Worm (Caenorhabditis elegans) whole organism, late embryonic: ENCODE results near the gene C44B12.9.

Experiments used
- C08G9.2 ChIP-seq: sonication (generic microtip); optimal IDR thresholded peaks from 2 replicates; lab custom pipeline; 2016; ENCODE audit warnings: mild to moderate bottlenecking, missing genetic modification characterization, moderate library complexity, missing compliant biosample characterization
- F13H6.1 ChIP-seq: sonication (generic microtip); optimal IDR thresholded peaks from 2 replicates; lab custom pipeline; 2016; ENCODE audit warnings: missing genetic modification characterization, missing compliant biosample characterization
- K09A11.1 ChIP-seq: sonication (generic microtip); optimal IDR thresholded peaks from 2 replicates; lab custom pipeline; 2017; ENCODE audit warnings: antibody characterized with exemption, mild to moderate bottlenecking, missing genetic modification characterization, missing compliant biosample characterization; ENCODE audit not compliant: insufficient read depth
- Y22D7AL.16 ChIP-seq: sonication (generic microtip); optimal IDR thresholded peaks from 2 replicates; lab custom pipeline; 2016; ENCODE audit warnings: missing genetic modification characterization, missing compliant biosample characterization
- ahr-1 ChIP-seq: sonication (generic microtip); optimal IDR thresholded peaks from 2 replicates; lab custom pipeline; 2016; ENCODE audit warnings: missing genetic modification characterization, missing compliant biosample characterization
- ama-1 ChIP-seq: fragments of 150-350 bp; optimal IDR thresholded peaks from 2 replicates; lab custom pipeline; 2014
- ceh-18 ChIP-seq: sonication (generic microtip); optimal IDR thresholded peaks from 2 replicates; lab custom pipeline; 2016; ENCODE audit warnings: missing genetic modification characterization, missing compliant biosample characterization
- ceh-19 ChIP-seq: fragments of 200-800 bp; sonication (Bioruptor generic); optimal IDR thresholded peaks from 2 replicates; lab custom pipeline; 2018; ENCODE audit warnings: mild to moderate bottlenecking, missing genetic modification characterization, missing compliant biosample characterization
- ceh-2 ChIP-seq: sonication (generic microtip); optimal IDR thresholded peaks from 2 replicates; lab custom pipeline; 2016; ENCODE audit warnings: missing genotype, missing genetic modification characterization, missing compliant biosample characterization
- ceh-22 ChIP-seq: sonication (generic microtip); optimal IDR thresholded peaks from 2 replicates; lab custom pipeline; 2017; ENCODE audit warnings: missing biosample characterization, missing genetic modification characterization
- ceh-24 ChIP-seq: sonication (generic microtip); optimal IDR thresholded peaks from 2 replicates; lab custom pipeline; 2016; ENCODE audit warnings: mild to moderate bottlenecking, missing genetic modification characterization, missing compliant biosample characterization
- ceh-31 ChIP-seq: sonication (generic microtip); optimal IDR thresholded peaks from 2 replicates; lab custom pipeline; 2016; ENCODE audit warnings: missing genetic modification characterization, missing compliant biosample characterization
- ceh-45 ChIP-seq: fragments of 200-800 bp; sonication (Bioruptor generic); IDR thresholded peaks from 2 replicates; pipeline ENCODE4 v1.3.6; 2022; ENCODE audit warnings: missing genetic modification reagents, missing genetic modification characterization, missing compliant biosample characterization
- ceh-48 ChIP-seq: sonication (generic microtip); optimal IDR thresholded peaks from 2 replicates; lab custom pipeline; 2016; ENCODE audit warnings: missing genetic modification characterization, inconsistent platforms, missing compliant biosample characterization
- ceh-6 ChIP-seq: fragments of 200-800 bp; sonication (Bioruptor generic); optimal IDR thresholded peaks from 2 replicates; lab custom pipeline; 2018; ENCODE audit warnings: mild to moderate bottlenecking, missing genetic modification characterization, missing compliant biosample characterization
- fax-1 ChIP-seq: sonication (generic microtip); optimal IDR thresholded peaks from 2 replicates; lab custom pipeline; 2016; ENCODE audit warnings: missing genotype, missing genetic modification characterization, missing compliant biosample characterization
- fkh-10 ChIP-seq: fragments of 150-350 bp; optimal IDR thresholded peaks from 2 replicates; lab custom pipeline; 2014; ENCODE audit warnings: missing biosample characterization, missing genetic modification reagents, missing genetic modification characterization
- fkh-6 ChIP-seq: sonication (generic microtip); optimal IDR thresholded peaks from 2 replicates; lab custom pipeline; 2016; ENCODE audit warnings: missing genetic modification characterization, missing compliant biosample characterization
- gmeb-2 ChIP-seq: sonication (generic microtip); optimal IDR thresholded peaks from 2 replicates; lab custom pipeline; 2016; ENCODE audit warnings: missing genetic modification characterization, inconsistent platforms, missing compliant biosample characterization
- hlh-13 ChIP-seq: fragments of 200-800 bp; sonication (Bioruptor generic); optimal IDR thresholded peaks from 2 replicates; lab custom pipeline; 2018; ENCODE audit warnings: mild to moderate bottlenecking, missing genetic modification characterization, missing compliant biosample characterization
- hlh-30 ChIP-seq: sonication (generic microtip); optimal IDR thresholded peaks from 2 replicates; lab custom pipeline; 2017; ENCODE audit warnings: antibody characterized with exemption, missing genetic modification characterization, missing compliant biosample characterization; ENCODE audit not compliant: insufficient read depth
- hlh-6 ChIP-seq: sonication (generic microtip); optimal IDR thresholded peaks from 2 replicates; lab custom pipeline; 2016; ENCODE audit warnings: missing genotype, missing genetic modification characterization, missing compliant biosample characterization
- hlh-8 ChIP-seq: sonication (generic microtip); optimal IDR thresholded peaks from 2 replicates; lab custom pipeline; 2016; ENCODE audit warnings: missing genotype, missing genetic modification characterization, missing compliant biosample characterization
- madf-2 ChIP-seq: sonication (generic microtip); optimal IDR thresholded peaks from 2 replicates; lab custom pipeline; 2017; ENCODE audit warnings: missing genetic modification characterization, missing compliant biosample characterization
- nfya-1 ChIP-seq: sonication (generic microtip); optimal IDR thresholded peaks from 2 replicates; lab custom pipeline; 2017; ENCODE audit warnings: missing genetic modification characterization, mild to moderate bottlenecking, missing compliant biosample characterization, antibody characterized with exemption, moderate library complexity
- nhr-11 ChIP-seq: fragments of 150-350 bp; optimal IDR thresholded peaks from 2 replicates; lab custom pipeline; 2014; ENCODE audit warnings: missing biosample characterization, missing genetic modification characterization
- npax-4 ChIP-seq: sonication (generic microtip); optimal IDR thresholded peaks from 2 replicates; lab custom pipeline; 2016; ENCODE audit warnings: missing genetic modification characterization, missing compliant biosample characterization
- odd-2 ChIP-seq: sonication (generic microtip); optimal IDR thresholded peaks from 2 replicates; lab custom pipeline; 2017; ENCODE audit warnings: antibody characterized with exemption, mild to moderate bottlenecking, missing genetic modification characterization, missing compliant biosample characterization
- pros-1 ChIP-seq: fragments of 150-350 bp; optimal IDR thresholded peaks from 2 replicates; lab custom pipeline; 2014; ENCODE audit warnings: missing biosample characterization, missing genetic modification reagents, missing genetic modification characterization
- ref-2 ChIP-seq: sonication (generic microtip); optimal IDR thresholded peaks from 2 replicates; lab custom pipeline; 2016; ENCODE audit warnings: missing genetic modification characterization, missing compliant biosample characterization
- rnt-1 ChIP-seq: sonication (generic microtip); optimal IDR thresholded peaks from 2 replicates; lab custom pipeline; 2016; ENCODE audit warnings: missing genetic modification characterization, missing compliant biosample characterization
- sox-2 ChIP-seq: fragments of 200-800 bp; sonication (Bioruptor generic); IDR thresholded peaks from 2 replicates; pipeline ENCODE4 v1.3.6; 2022; ENCODE audit warnings: missing genetic modification reagents, missing genetic modification characterization, missing compliant biosample characterization
- tbx-2 ChIP-seq: sonication (generic microtip); optimal IDR thresholded peaks from 2 replicates; lab custom pipeline; 2016; ENCODE audit warnings: missing genetic modification characterization, missing compliant biosample characterization
- tbx-7 ChIP-seq: sonication (generic microtip); optimal IDR thresholded peaks from 2 replicates; lab custom pipeline; 2016; ENCODE audit warnings: missing genotype, missing genetic modification characterization, missing compliant biosample characterization
- ttx-3 ChIP-seq: sonication (generic microtip); optimal IDR thresholded peaks from 2 replicates; lab custom pipeline; 2016; ENCODE audit warnings: missing genetic modification reagents, missing genetic modification characterization, missing compliant biosample characterization
- unc-3 ChIP-seq, 2 experiments: fragments of 200-800 bp in 1 of 2; sonication (Bioruptor generic) in 1 of 2; sonication (generic microtip) in 1 of 2; conservative IDR thresholded peaks in 1 of 2; optimal IDR thresholded peaks in 1 of 2; 2 replicates each; pipeline versions ENCODE4 v1.3.6 to Lab custom; 2016 to 2022; ENCODE audit warnings: missing compliant biosample characterization in 2 of 2, missing genetic modification characterization in 2 of 2, missing genetic modification reagents in 1 of 2

Gene C44B12.9

DNA sequence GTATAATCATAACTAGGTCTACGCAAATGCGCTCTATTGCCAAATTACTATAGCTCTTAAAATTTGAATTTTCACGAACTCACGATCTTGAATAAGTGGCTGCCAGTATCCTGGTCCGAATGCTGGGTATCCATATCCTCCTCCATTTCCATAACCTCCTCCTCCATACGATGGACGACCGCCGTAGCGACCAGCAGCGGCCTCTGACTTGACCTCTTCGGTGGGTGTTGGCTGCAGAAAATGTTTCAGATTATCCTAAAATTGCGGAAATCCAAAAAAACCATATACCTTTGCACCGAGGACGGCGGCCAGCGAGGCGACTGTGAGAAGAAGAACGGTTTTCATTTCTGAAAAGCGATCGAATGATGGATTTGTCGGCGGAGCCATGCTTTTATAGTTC is 20.3 kb upstream of the C44B12.9 start, which contains the start of gene perm-4:
perm-4 (minus strand) TSS at position 367 of the 400 bp plus-strand sequence.
- TF ChIP-seq unc-3 (GFP tag; conservative IDR thresholded peaks at IDR 0.05; lab: Robert Waterston, UW) (no peak), unc-3 (tag; optimal IDR thresholded peaks at IDR 0.05; lab: Kevin White, UChicago) (no peak), C08G9.2 (no peak), rnt-1 (tag; lab: Kevin White, UChicago) (no peak), ceh-24 (tag; lab: Kevin White, UChicago) (no peak), ceh-31 (tag; lab: Kevin White, UChicago) (no peak), ceh-2 (tag; lab: Kevin White, UChicago) (no peak), hlh-8 (tag; lab: Kevin White, UChicago) (no peak), tbx-7 (tag; lab: Kevin White, UChicago) (no peak), ref-2 (tag; lab: Kevin White, UChicago) (no peak), fkh-6 (no peak), Y22D7AL.16 (no peak), madf-2 (no peak), ceh-45 (GFP tag; lab: Robert Waterston, UW) (no peak), hlh-13 (GFP tag; lab: Kevin White, UChicago) (no peak), ceh-19 (no peak), ahr-1 (tag; lab: Kevin White, UChicago) (no peak), nhr-11 (no peak), nfya-1 (tag; lab: Kevin White, UChicago) (no peak), K09A11.1 (no peak), odd-2 (no peak)
- TF ChIP-seq, all 69 proteins: peak for 0

DNA sequence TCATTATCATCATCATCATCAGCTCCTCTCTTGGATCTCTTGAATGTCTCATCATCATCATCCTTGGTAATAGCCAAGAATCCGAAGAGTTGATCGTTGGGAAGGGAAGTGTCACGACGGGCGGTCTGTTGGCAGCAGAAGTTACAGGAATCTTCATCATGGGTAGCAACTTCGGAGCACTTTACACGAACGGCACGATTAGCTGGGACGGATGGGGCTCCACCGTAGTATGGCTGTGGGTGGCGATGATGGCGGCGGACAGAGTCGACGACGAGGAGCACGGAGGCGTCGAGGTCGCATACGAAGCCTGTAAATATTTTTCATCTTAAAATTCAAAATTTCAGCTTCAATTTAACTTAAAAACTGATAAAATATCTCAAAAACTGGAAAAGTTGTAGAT is 18.9 kb upstream of the C44B12.9 start:
- TF ChIP-seq ceh-18 (tag; lab: Kevin White, UChicago) (no peak), ama-1 (lab: Kevin White, UChicago) (no peak), ceh-19 (no peak), rnt-1 (tag; lab: Kevin White, UChicago) (no peak)
- TF ChIP-seq, all 69 proteins: peak for 0

DNA sequence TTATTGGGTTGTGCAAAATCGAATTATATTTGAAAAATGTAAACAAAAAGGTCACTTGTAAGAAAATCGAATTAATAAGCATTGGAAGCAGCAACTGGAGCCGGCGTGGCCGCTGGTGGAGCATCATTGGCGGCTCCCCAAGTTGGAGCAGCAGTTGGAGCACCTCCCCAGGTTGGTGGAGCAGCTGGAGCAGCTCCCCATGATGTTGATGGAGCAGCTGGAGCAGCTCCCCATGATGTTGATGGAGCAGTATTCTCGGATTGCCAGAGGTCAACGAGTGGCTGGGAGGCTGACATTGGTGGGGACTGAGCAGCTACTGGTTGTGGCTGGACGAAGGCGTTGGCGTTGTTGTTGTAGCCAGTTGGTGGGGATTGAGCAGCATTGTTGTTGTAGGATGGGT is 17.1 kb upstream of the C44B12.9 start:
- TF ChIP-seq ama-1 (lab: Kevin White, UChicago) (no peak), ceh-18 (tag; lab: Kevin White, UChicago) (no peak), ceh-2 (tag; lab: Kevin White, UChicago) (no peak), hlh-30 (tag; lab: Kevin White, UChicago) (no peak), hlh-13 (GFP tag; lab: Kevin White, UChicago) (no peak), ceh-6 (GFP tag; lab: Kevin White, UChicago) (no peak)

DNA sequence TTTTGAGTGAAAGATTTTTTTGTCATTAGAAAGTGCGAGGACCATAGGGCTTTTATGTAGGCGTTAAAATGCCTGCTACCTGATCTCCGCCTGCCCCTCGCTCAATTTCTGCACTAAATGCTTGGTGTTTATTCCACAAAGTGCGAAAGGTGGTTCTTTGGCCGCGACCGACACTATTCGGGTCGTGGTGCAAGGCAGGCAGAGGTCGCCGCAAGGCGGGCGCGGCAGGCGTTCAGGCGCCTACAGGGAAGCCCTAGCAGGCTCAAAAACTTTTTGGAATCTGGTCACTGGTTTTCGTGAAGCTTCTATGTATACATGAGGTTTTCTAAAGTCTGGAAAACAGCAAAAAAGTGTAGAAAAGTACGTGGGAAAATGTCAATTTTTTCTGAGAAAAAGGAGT is 16.4 kb upstream of the C44B12.9 start:
- TF ChIP-seq ceh-48 (tag; lab: Kevin White, UChicago) (no peak), gmeb-2 (tag; lab: Kevin White, UChicago) (no peak), hlh-6 (tag; lab: Kevin White, UChicago) (no peak), tbx-2 (tag; lab: Kevin White, UChicago) (no peak), ceh-2 (tag; lab: Kevin White, UChicago) (no peak), ceh-22 (tag; lab: Kevin White, UChicago) (no peak), pros-1 (no peak), sox-2 (GFP tag; lab: Robert Waterston, UW) (no peak), ahr-1 (tag; lab: Kevin White, UChicago) (no peak), ceh-45 (GFP tag; lab: Robert Waterston, UW) (no peak), Y22D7AL.16 (no peak), ceh-24 (tag; lab: Kevin White, UChicago) (no peak), fax-1 (tag; lab: Kevin White, UChicago) (no peak), npax-4 (no peak), ceh-31 (tag; lab: Kevin White, UChicago) (no peak), fkh-10 (no peak), F13H6.1 (tag; lab: Kevin White, UChicago) (no peak), nfya-1 (tag; lab: Kevin White, UChicago) (no peak), ttx-3 (tag; lab: Kevin White, UChicago) (no peak)
